Fruit fly (Drosophila melanogaster) whole organism, prepupa: ENCODE results near the gene mRpS35.

Source experiments
- CG10631 ChIP-seq: fragments of 200-800 bp; sonication (Bioruptor generic); optimal IDR thresholded peaks from 2 replicates; lab custom pipeline; 2016; ENCODE audit warnings: missing biosample characterization, missing genetic modification characterization
- CG11294 ChIP-seq: fragments of 200-800 bp; sonication (Bioruptor generic); IDR thresholded peaks from 2 replicates; pipeline ENCODE4 v1.3.6; 2022; ENCODE audit warnings: missing biosample characterization, missing genetic modification characterization
- CG11762 ChIP-seq: fragments of 200-800 bp; sonication (Bioruptor generic); optimal IDR thresholded peaks from 3 replicates; lab custom pipeline; 2016; ENCODE audit warnings: missing biosample characterization, missing genetic modification characterization; ENCODE audit not compliant: insufficient read depth
- CG11902 ChIP-seq: fragments of 200-800 bp; sonication (Bioruptor generic); optimal IDR thresholded peaks from 3 replicates; lab custom pipeline; 2016; ENCODE audit warnings: missing biosample characterization, missing genetic modification characterization
- CG1621 ChIP-seq: fragments of 200-800 bp; sonication (Bioruptor generic); optimal IDR thresholded peaks from 3 replicates; lab custom pipeline; 2018; ENCODE audit warnings: missing biosample characterization, mild to moderate bottlenecking, missing genetic modification characterization
- CG16779 ChIP-seq: fragments of 200-800 bp; sonication (Bioruptor generic); optimal IDR thresholded peaks from 3 replicates; lab custom pipeline; 2017; ENCODE audit warnings: missing biosample characterization, mild to moderate bottlenecking, missing genetic modification characterization
- CG3032 ChIP-seq: fragments of 200-800 bp; optimal IDR thresholded peaks from 2 replicates; lab custom pipeline; 2019; ENCODE audit warnings: missing biosample characterization, mild to moderate bottlenecking, missing genetic modification characterization, moderate library complexity
- CG31627 ChIP-seq: fragments of 200-800 bp; sonication (Bioruptor generic); optimal IDR thresholded peaks from 3 replicates; lab custom pipeline; 2016; ENCODE audit warnings: missing biosample characterization, missing genetic modification characterization
- CG32006 ChIP-seq: fragments of 200-800 bp; sonication (Bioruptor generic); optimal IDR thresholded peaks from 3 replicates; lab custom pipeline; 2017; ENCODE audit warnings: missing biosample characterization, mild to moderate bottlenecking, missing genetic modification characterization
- CG3919 ChIP-seq: fragments of 200-800 bp; sonication (Bioruptor generic); optimal IDR thresholded peaks from 3 replicates; lab custom pipeline; 2016; ENCODE audit warnings: missing biosample characterization, missing genetic modification characterization
- CG4318 ChIP-seq: fragments of 200-800 bp; sonication (Bioruptor generic); optimal IDR thresholded peaks from 3 replicates; lab custom pipeline; 2017; ENCODE audit warnings: missing biosample characterization, mild to moderate bottlenecking, missing genetic modification characterization
- CG6163 ChIP-seq: fragments of 200-800 bp; sonication (Bioruptor generic); IDR thresholded peaks from 3 replicates; pipeline ENCODE4 v1.3.6; 2022; ENCODE audit warnings: missing biosample characterization, missing genetic modification characterization
- CG6276 ChIP-seq: fragments of 200-800 bp; sonication (Bioruptor generic); optimal IDR thresholded peaks from 2 replicates; lab custom pipeline; 2017; ENCODE audit warnings: missing biosample characterization, mild to moderate bottlenecking, missing genetic modification characterization
- CG6792 ChIP-seq: fragments of 200-800 bp; sonication (Bioruptor generic); optimal IDR thresholded peaks from 3 replicates; lab custom pipeline; 2016; ENCODE audit warnings: missing biosample characterization, missing genetic modification characterization
- CG6808 ChIP-seq: fragments of 200-800 bp; sonication (Bioruptor generic); optimal IDR thresholded peaks from 3 replicates; lab custom pipeline; 2017; ENCODE audit warnings: missing biosample characterization, missing genetic modification characterization, mild to moderate bottlenecking, moderate library complexity, missing genetic modification reagents
- CG7368 ChIP-seq: fragments of 200-800 bp; sonication (Bioruptor generic); optimal IDR thresholded peaks from 3 replicates; lab custom pipeline; 2016; ENCODE audit warnings: missing biosample characterization, missing genetic modification characterization
- CG8119 ChIP-seq: fragments of 200-800 bp; sonication (Bioruptor generic); IDR thresholded peaks from 3 replicates; pipeline ENCODE4 v1.3.6; 2022; ENCODE audit warnings: missing biosample characterization, missing genetic modification characterization
- CG8632 ChIP-seq: fragments of 200-800 bp; sonication (Bioruptor generic); optimal IDR thresholded peaks from 3 replicates; lab custom pipeline; 2016; ENCODE audit warnings: missing biosample characterization, missing genetic modification characterization
- CG9139 ChIP-seq: fragments of 200-800 bp; sonication (Bioruptor generic); optimal IDR thresholded peaks from 3 replicates; lab custom pipeline; 2017; ENCODE audit warnings: missing biosample characterization, mild to moderate bottlenecking, missing genetic modification characterization
- Eip75B ChIP-seq: fragments of 200-800 bp; sonication (Bioruptor generic); optimal IDR thresholded peaks from 3 replicates; lab custom pipeline; 2016; ENCODE audit warnings: missing biosample characterization, missing genetic modification characterization
- Eip78C ChIP-seq: fragments of 200-800 bp; sonication (Bioruptor generic); peaks from one replicate; lab custom pipeline; 2016; ENCODE audit warnings: missing biosample characterization, missing genetic modification characterization
- Eip93F ChIP-seq: fragments of 200-800 bp; sonication (Bioruptor generic); optimal IDR thresholded peaks from 2 replicates; lab custom pipeline; 2016; ENCODE audit warnings: missing biosample characterization, mild to moderate bottlenecking, missing genetic modification characterization
- Ets21C ChIP-seq: fragments of 200-800 bp; sonication (Bioruptor generic); optimal IDR thresholded peaks from 3 replicates; lab custom pipeline; 2016; ENCODE audit warnings: missing biosample characterization, missing genetic modification characterization
- Ets96B ChIP-seq: fragments of 200-800 bp; optimal IDR thresholded peaks from 2 replicates; lab custom pipeline; 2019; ENCODE audit warnings: missing biosample characterization, mild to moderate bottlenecking, missing genetic modification characterization, moderate library complexity
- Gug ChIP-seq: fragments of 200-800 bp; sonication (Bioruptor generic); IDR thresholded peaks from 2 replicates; pipeline ENCODE4 v1.3.6; 2022; ENCODE audit warnings: missing biosample characterization, missing genetic modification characterization
- Hr38 ChIP-seq: sonication (Bioruptor generic); optimal IDR thresholded peaks from 2 replicates; lab custom pipeline; 2016; ENCODE audit warnings: missing biosample characterization, missing genetic modification characterization
- Hr39 ChIP-seq: fragments of 200-800 bp; sonication (Bioruptor generic); optimal IDR thresholded peaks from 2 replicates; lab custom pipeline; 2016; ENCODE audit warnings: missing biosample characterization, missing genetic modification characterization
- Hr4 ChIP-seq: fragments of 200-800 bp; sonication (Bioruptor generic); optimal IDR thresholded peaks from 3 replicates; lab custom pipeline; 2016; ENCODE audit warnings: missing biosample characterization, missing genetic modification characterization
- Lpt ChIP-seq: fragments of 200-800 bp; sonication (Bioruptor generic); optimal IDR thresholded peaks from 3 replicates; lab custom pipeline; 2016; ENCODE audit warnings: missing biosample characterization, missing genetic modification characterization
- Met ChIP-seq: fragments of 200-800 bp; sonication (Bioruptor generic); optimal IDR thresholded peaks from 3 replicates; lab custom pipeline; 2016; ENCODE audit warnings: missing biosample characterization, missing genetic modification characterization
- OdsH ChIP-seq: fragments of 200-800 bp; sonication (Bioruptor generic); optimal IDR thresholded peaks from 3 replicates; lab custom pipeline; 2016; ENCODE audit warnings: missing biosample characterization, missing genetic modification characterization
- Smox ChIP-seq: fragments of 200-800 bp; sonication (Bioruptor generic); optimal IDR thresholded peaks from 3 replicates; lab custom pipeline; 2016; ENCODE audit warnings: missing biosample characterization, missing genetic modification characterization
- Sox14 ChIP-seq: fragments of 200-800 bp; sonication (Bioruptor generic); optimal IDR thresholded peaks from 3 replicates; lab custom pipeline; 2016; ENCODE audit warnings: missing biosample characterization, missing genetic modification characterization
- Sox15 ChIP-seq: fragments of 200-800 bp; sonication (Bioruptor generic); optimal IDR thresholded peaks from 3 replicates; lab custom pipeline; 2016; ENCODE audit warnings: missing biosample characterization, missing genetic modification characterization
- achi ChIP-seq: fragments of 200-800 bp; sonication (Bioruptor generic); optimal IDR thresholded peaks from 3 replicates; lab custom pipeline; 2016; ENCODE audit warnings: missing biosample characterization, missing genetic modification characterization
- acj6 ChIP-seq: fragments of 200-800 bp; sonication (Bioruptor generic); optimal IDR thresholded peaks from 3 replicates; lab custom pipeline; 2016; ENCODE audit warnings: missing biosample characterization, missing genetic modification characterization
- dac ChIP-seq: fragments of 200-800 bp; sonication (Bioruptor generic); optimal IDR thresholded peaks from 2 replicates; lab custom pipeline; 2017; ENCODE audit warnings: missing biosample characterization, mild to moderate bottlenecking, missing genetic modification characterization
- dsx ChIP-seq: fragments of 200-800 bp; optimal IDR thresholded peaks from 3 replicates; lab custom pipeline; 2019; ENCODE audit warnings: missing biosample characterization, mild to moderate bottlenecking, missing genetic modification characterization, moderate library complexity; ENCODE audit not compliant: poor library complexity, severe bottlenecking
- eg ChIP-seq: fragments of 200-800 bp; sonication (Bioruptor generic); IDR thresholded peaks from 3 replicates; pipeline ENCODE4 v1.3.6; 2022; ENCODE audit warnings: missing biosample characterization, missing genetic modification characterization
- esn ChIP-seq: fragments of 200-800 bp; sonication (Bioruptor generic); optimal IDR thresholded peaks from 2 replicates; lab custom pipeline; 2016; ENCODE audit warnings: missing biosample characterization, mild to moderate bottlenecking, missing genetic modification characterization, moderate library complexity
- fd59A ChIP-seq: fragments of 200-800 bp; sonication (Bioruptor generic); optimal IDR thresholded peaks from 2 replicates; lab custom pipeline; 2017; ENCODE audit warnings: missing biosample characterization, mild to moderate bottlenecking, missing genetic modification characterization, missing genetic modification reagents
- fd85E ChIP-seq: fragments of 200-800 bp; sonication (Bioruptor generic); optimal IDR thresholded peaks from 3 replicates; lab custom pipeline; 2016; ENCODE audit warnings: missing biosample characterization, missing genetic modification characterization
- lz ChIP-seq: fragments of 200-800 bp; sonication (Bioruptor generic); optimal IDR thresholded peaks from 3 replicates; lab custom pipeline; 2016; ENCODE audit warnings: missing biosample characterization, missing genetic modification characterization
- net ChIP-seq: fragments of 200-800 bp; sonication (Bioruptor generic); optimal IDR thresholded peaks from 3 replicates; lab custom pipeline; 2016; ENCODE audit warnings: missing biosample characterization, missing genetic modification characterization
- salr ChIP-seq, 2 experiments: fragments of 200-800 bp; sonication (Bioruptor generic); optimal IDR thresholded peaks; 3 replicates each; lab custom pipeline; 2016 to 2018; ENCODE audit warnings: missing biosample characterization in 2 of 2, missing genetic modification characterization in 2 of 2, mild to moderate bottlenecking in 1 of 2
- svp ChIP-seq: fragments of 200-800 bp; sonication (Bioruptor generic); peaks from one replicate; lab custom pipeline; 2016; ENCODE audit warnings: missing biosample characterization, missing genetic modification characterization

The mRpS35 gene

DNA sequence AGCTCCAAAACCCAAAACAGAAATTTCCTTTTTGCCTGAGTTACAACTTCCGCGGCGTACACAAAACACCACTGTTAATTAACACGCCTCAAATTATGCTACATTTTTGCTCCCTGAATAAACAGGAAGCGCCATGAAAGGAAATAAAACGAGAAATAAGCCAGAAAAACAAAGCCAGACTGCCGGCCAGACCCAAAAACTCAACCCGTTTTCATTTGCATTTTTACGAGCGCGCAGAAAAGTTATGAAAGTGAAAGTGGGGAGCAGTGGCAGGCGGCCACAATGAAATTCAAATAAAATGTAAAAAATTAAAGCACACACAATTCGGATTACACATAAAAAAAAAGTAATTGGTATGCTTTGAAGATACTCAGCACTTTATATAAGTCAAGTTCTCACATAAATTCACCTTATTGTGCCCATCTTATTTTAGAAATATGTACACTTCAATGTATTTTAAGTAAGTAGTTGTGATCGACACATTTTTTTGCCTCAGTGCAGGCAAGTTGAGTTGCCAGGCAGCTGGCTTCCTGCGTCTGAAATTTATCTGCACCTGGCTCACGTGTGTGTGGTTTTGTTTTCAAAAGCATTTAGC is 14.8 kb downstream of the mRpS35 start (continued):
- TF ChIP-seq CG8119 (GFP tag; lab: Robert Waterston, UW) (peak; percentile 88), CG11902 (GFP tag; lab: Kevin White, UChicago) (no peak), achi (no peak), CG3032 (tag; lab: Kevin White, UChicago) (no peak), esn (GFP tag; lab: Kevin White, UChicago) (peak; percentile 72), fd85E (GFP tag; lab: Kevin White, UChicago) (no peak), CG7368 (GFP tag; lab: Kevin White, UChicago) (no peak), dac (GFP tag; lab: Kevin White, UChicago) (no peak), Lpt (no peak), CG6808 (no peak), fd59A (GFP tag; lab: Kevin White, UChicago) (no peak), CG6163 (GFP tag; lab: Robert Waterston, UW) (no peak), Hr4 (GFP tag; lab: Kevin White, UChicago) (peak; percentile 88), CG11762 (GFP tag; lab: Kevin White, UChicago) (no peak), CG10631 (no peak), Gug (peak; percentile 79), CG16779 (no peak), CG31627 (GFP tag; lab: Kevin White, UChicago) (peak; percentile 70), Smox (GFP tag; lab: Kevin White, UChicago) (peak; percentile 69), eg (GFP tag; lab: Robert Waterston, UW) (peak; percentile 55), CG3919 (peak; percentile 29), CG8632 (GFP tag; lab: Kevin White, UChicago) (peak; percentile 39), CG1621 (tag; lab: Kevin White, UChicago) (no peak), Hr38 (GFP tag; lab: Kevin White, UChicago) (no peak), OdsH (peak; percentile 69), CG11294 (GFP tag; lab: Robert Waterston, UW) (peak; percentile 70), Sox14 (GFP tag; lab: Kevin White, UChicago) (peak; percentile 43), Met (GFP tag; lab: Kevin White, UChicago) (peak; percentile 47), Ets96B (tag; lab: Kevin White, UChicago) (no peak), svp (GFP tag; lab: Kevin White, UChicago) (no peak), Eip78C (GFP tag; lab: Kevin White, UChicago) (peak; percentile 80), CG4318 (GFP tag; lab: Kevin White, UChicago) (no peak), acj6 (GFP tag; lab: Kevin White, UChicago) (peak; percentile 68), lz (GFP tag; lab: Kevin White, UChicago) (peak; percentile 51)

DNA sequence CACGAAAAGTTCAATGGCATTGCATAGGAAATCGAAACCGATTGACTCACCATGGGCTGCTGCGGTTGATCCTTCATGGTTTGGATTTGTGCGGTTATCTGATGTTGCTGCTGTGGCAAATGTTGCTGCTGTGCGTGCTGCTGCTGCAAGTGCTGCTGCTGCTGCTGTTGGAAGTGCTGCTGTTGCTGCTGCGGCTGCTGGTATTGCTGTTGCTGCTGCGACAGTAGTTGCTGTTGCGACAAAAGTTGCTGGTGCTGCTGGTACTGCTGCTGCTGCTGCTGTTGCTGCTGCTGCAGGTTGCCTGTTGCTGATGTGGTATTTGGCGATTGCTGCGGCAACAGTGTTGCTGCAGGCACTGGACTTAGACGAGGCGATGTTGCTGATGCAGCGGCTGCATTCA is 15.5 kb downstream of the mRpS35 start:
- TF ChIP-seq dsx (GFP tag; lab: Kevin White, UChicago) (peak; percentile 8), CG8119 (GFP tag; lab: Robert Waterston, UW) (peak; percentile 39; the same call in 1 of the 3 replicates), CG3919 (peak; percentile 73), CG31627 (GFP tag; lab: Kevin White, UChicago) (no peak)

DNA sequence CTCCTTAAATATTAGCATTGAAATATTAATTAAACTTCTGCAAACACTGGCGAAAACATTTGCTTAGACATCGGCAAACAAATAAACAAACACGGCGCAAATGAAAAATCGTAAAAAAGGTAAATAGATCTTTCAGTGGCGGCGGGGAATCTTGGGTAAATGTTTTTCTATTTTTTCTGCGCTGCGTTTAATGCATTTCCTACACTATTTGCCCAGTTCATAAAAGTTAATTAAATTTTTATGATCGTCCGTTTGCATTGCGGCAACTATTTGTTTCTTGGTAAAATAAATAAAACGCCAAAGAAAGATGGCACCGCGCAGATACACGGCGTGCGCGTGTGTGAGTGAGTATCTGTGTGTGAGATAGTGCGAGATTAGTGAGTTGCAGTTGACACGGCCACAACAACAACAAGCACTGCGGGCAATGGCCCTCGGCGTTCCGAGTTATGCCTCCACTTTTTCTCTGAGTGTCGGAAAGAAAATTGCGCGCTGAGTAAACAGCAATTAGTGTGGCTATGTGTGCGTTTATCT is 17.8 kb downstream of the mRpS35 start:
- TF ChIP-seq Sox15 (no peak), dsx (GFP tag; lab: Kevin White, UChicago) (no peak), Lpt (no peak), CG9139 (no peak), CG32006 (GFP tag; lab: Kevin White, UChicago) (peak; percentile 2), net (GFP tag; lab: Kevin White, UChicago) (peak; percentile 18), Gug (peak; percentile 27; the same call in 1 of the 2 replicates), Hr4 (GFP tag; lab: Kevin White, UChicago) (peak; percentile 31), CG11902 (GFP tag; lab: Kevin White, UChicago) (no peak), CG6792 (GFP tag; lab: Kevin White, UChicago) (no peak), Eip75B (GFP tag; lab: Kevin White, UChicago) (no peak), CG6276 (GFP tag; lab: Kevin White, UChicago) (peak; percentile 38), CG31627 (GFP tag; lab: Kevin White, UChicago) (peak; percentile 22), Hr39 (GFP tag; lab: Kevin White, UChicago) (peak; percentile 27), CG8119 (GFP tag; lab: Robert Waterston, UW) (peak; percentile 20; the same call in 1 of the 3 replicates), CG4318 (GFP tag; lab: Kevin White, UChicago) (no peak), Eip78C (GFP tag; lab: Kevin White, UChicago) (peak; percentile 72), Ets21C (no peak), Ets96B (tag; lab: Kevin White, UChicago) (no peak), CG6163 (GFP tag; lab: Robert Waterston, UW) (peak; percentile 29; the same call in 2 of the 3 replicates), fd59A (GFP tag; lab: Kevin White, UChicago) (no peak), salr (GFP tag; optimal IDR thresholded peaks at IDR 0.05; lab: Kevin White, UChicago) (no peak), Eip93F (GFP tag; lab: Kevin White, UChicago) (no peak), Sox14 (GFP tag; lab: Kevin White, UChicago) (no peak)
